Worm (Caenorhabditis elegans): ENCODE measurements around the gene unc-43.

ce11 chrIV:10286655-10287054 lies 63.4 kb downstream of the unc-43 start, which contains the start of gene ebax-1:
- TF ChIP-seq lin-39 (tag; optimal IDR thresholded peaks at IDR 0.05) (no peak), ets-5 (GFP tag; IDR thresholded peaks at IDR 0.05) (no peak), pag-3 (tag; optimal IDR thresholded peaks at IDR 0.05; ENCODE audit: borderline replicate concordance, insufficient read depth) (no peak), ces-1 (GFP tag; optimal IDR thresholded peaks at IDR 0.05) (no peak), zag-1 (tag; optimal IDR thresholded peaks at IDR 0.05) (no peak), nhr-28 (tag; optimal IDR thresholded peaks at IDR 0.05) (no peak)
